Worm (Caenorhabditis elegans): ENCODE results near the gene rpl-15.

rpl-15 gene

DNA sequence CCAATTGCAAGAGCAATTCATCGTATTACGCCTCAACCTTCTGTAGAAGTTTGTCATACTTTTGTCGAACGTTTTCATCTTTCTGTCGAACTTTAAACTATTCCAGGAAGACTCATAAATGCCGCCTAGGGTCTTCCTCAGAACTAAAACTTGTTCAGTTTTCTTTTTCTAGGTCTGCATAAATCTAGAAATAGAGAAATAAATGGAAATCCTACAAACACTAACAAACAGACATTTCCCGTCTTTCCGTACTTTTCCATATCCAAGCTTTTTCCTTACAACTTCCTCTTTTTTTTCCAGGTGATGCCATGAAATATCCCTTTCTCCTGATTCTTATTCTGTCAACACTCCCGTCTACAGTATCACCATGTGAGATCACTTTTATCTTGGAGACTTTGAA lies 29.8 kb upstream of the rpl-15 start, which contains the start of gene cutl-28:
cutl-28 (plus strand) TSS at position 301 of the 400 bp plus-strand sequence.
- TF ChIP-seq ceh-43 (GFP tag; optimal IDR thresholded peaks at IDR 0.05) (no peak), tbx-8 (GFP tag; optimal IDR thresholded peaks at IDR 0.05) (no peak), mab-5 (tag; optimal IDR thresholded peaks at IDR 0.05) (no peak), sem-2 (GFP tag; optimal IDR thresholded peaks at IDR 0.05) (no peak), ham-2 (GFP tag; optimal IDR thresholded peaks at IDR 0.05) (no peak), nhr-76 (tag; optimal IDR thresholded peaks at IDR 0.05) (no peak), lin-32 (GFP tag; optimal IDR thresholded peaks at IDR 0.05) (no peak), elt-3 (tag; optimal IDR thresholded peaks at IDR 0.05) (no peak), pha-4 (tag; optimal IDR thresholded peaks at IDR 0.05) (no peak), unc-120 (tag; optimal IDR thresholded peaks at IDR 0.05; ENCODE audit: poor library complexity, severe bottlenecking) (no peak), nhr-12 (tag; optimal IDR thresholded peaks at IDR 0.05) (no peak), elt-1 (tag; optimal IDR thresholded peaks at IDR 0.05; ENCODE audit: borderline replicate concordance, insufficient read depth) (no peak), nhr-28 (tag; optimal IDR thresholded peaks at IDR 0.05) (no peak), unc-39 (tag; optimal IDR thresholded peaks at IDR 0.05) (no peak), unc-62 (GFP tag; optimal IDR thresholded peaks at IDR 0.05) (no peak)

DNA sequence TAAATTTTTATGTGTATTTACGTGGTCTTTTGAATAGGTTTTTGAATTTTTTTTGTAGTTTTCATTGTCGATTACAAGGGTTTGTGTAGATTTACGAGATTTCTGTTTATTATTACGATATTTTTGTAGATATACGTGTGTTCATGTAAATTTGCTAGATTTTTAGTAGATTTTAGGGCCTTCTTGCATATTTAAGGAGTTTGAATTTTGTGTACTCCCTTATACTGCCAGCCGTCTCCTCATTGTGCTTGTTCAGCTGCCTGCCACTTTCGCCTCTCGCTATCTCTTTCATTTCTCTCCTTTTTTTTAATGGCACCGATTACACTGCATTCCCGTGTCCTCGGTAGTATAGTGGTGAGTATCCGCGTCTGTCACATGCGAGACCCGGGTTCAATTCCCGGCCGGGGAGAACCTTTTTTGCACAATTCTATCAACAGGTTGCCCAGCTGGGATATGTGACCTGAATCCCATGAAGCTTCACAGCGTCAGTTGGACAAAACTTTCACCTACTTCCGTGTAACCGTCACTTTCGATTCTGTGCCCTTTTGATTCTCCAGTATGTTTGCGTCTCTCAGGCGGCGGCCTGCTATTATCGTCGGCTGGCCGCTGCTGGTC lies 28.5 kb upstream of the rpl-15 start:
- TF ChIP-seq ztf-11 (tag; optimal IDR thresholded peaks at IDR 0.05): no peak
- peak; percentile 48 for TF ChIP-seq lin-32 (GFP tag; optimal IDR thresholded peaks at IDR 0.05)
- no peak for TF ChIP-seq nhr-76 (tag; optimal IDR thresholded peaks at IDR 0.05)
- TF ChIP-seq flh-1 (GFP tag; optimal IDR thresholded peaks at IDR 0.05): peak; percentile 66
- peak; percentile 81 for TF ChIP-seq drap-1 (GFP tag; optimal IDR thresholded peaks at IDR 0.05)
- no peak for TF ChIP-seq elt-1 (tag; optimal IDR thresholded peaks at IDR 0.05; ENCODE audit: borderline replicate concordance, insufficient read depth)
- peak; percentile 73 for TF ChIP-seq sem-2 (GFP tag; optimal IDR thresholded peaks at IDR 0.05)
- TF ChIP-seq lin-13 (tag; optimal IDR thresholded peaks at IDR 0.05): no peak
- TF ChIP-seq ceh-43 (GFP tag; optimal IDR thresholded peaks at IDR 0.05): peak; percentile 76
- peak; percentile 89 for TF ChIP-seq blmp-1 (tag; optimal IDR thresholded peaks at IDR 0.05)
- TF ChIP-seq elt-3 (tag; optimal IDR thresholded peaks at IDR 0.05): no peak
- TF ChIP-seq hlh-1 (tag; optimal IDR thresholded peaks at IDR 0.05): peak; percentile 0
- TF ChIP-seq snpc-4 (tag; optimal IDR thresholded peaks at IDR 0.05): no peak
- TF ChIP-seq lsy-2 (tag; optimal IDR thresholded peaks at IDR 0.05): peak; percentile 8
- TF ChIP-seq ceh-39 (tag; optimal IDR thresholded peaks at IDR 0.05): no peak
- peak; percentile 60 for TF ChIP-seq bed-3 (GFP tag; optimal IDR thresholded peaks at IDR 0.05)
- TF ChIP-seq nhr-237 (tag; optimal IDR thresholded peaks at IDR 0.05): no peak
- TF ChIP-seq nhr-28 (tag; optimal IDR thresholded peaks at IDR 0.05): no peak
- peak; percentile 79 for TF ChIP-seq ham-2 (GFP tag; optimal IDR thresholded peaks at IDR 0.05)
- peak; percentile 10 for TF ChIP-seq tbx-8 (GFP tag; optimal IDR thresholded peaks at IDR 0.05)
- no peak for TF ChIP-seq pha-4 (tag; optimal IDR thresholded peaks at IDR 0.05)
- TF ChIP-seq nhr-12 (tag; optimal IDR thresholded peaks at IDR 0.05): no peak
- TF ChIP-seq unc-120 (tag; optimal IDR thresholded peaks at IDR 0.05; ENCODE audit: poor library complexity, severe bottlenecking): peak; percentile 89
- no peak for TF ChIP-seq mab-5 (tag; optimal IDR thresholded peaks at IDR 0.05)
- no peak for TF ChIP-seq unc-39 (tag; optimal IDR thresholded peaks at IDR 0.05)
- TF ChIP-seq cnd-1 (tag; optimal IDR thresholded peaks at IDR 0.05): peak; percentile 88
- peak; percentile 91 for TF ChIP-seq sptf-1 (tag; optimal IDR thresholded peaks at IDR 0.05)
- peak; percentile 25 for TF ChIP-seq unc-62 (GFP tag; optimal IDR thresholded peaks at IDR 0.05)
- TF ChIP-seq mls-2 (tag; optimal IDR thresholded peaks at IDR 0.05): peak; percentile 88
- peak; percentile 11 for TF ChIP-seq ces-1 (GFP tag; optimal IDR thresholded peaks at IDR 0.05)
- TF ChIP-seq nhr-2 (tag; optimal IDR thresholded peaks at IDR 0.05): no peak
- no peak for TF ChIP-seq zip-8 (tag; optimal IDR thresholded peaks at IDR 0.05)
- peak; percentile 84 for TF ChIP-seq M03D4.4 (tag; optimal IDR thresholded peaks at IDR 0.05)
- TF ChIP-seq ceh-83 (GFP tag; optimal IDR thresholded peaks at IDR 0.05): peak; percentile 89
- TF ChIP-seq mep-1 (tag; optimal IDR thresholded peaks at IDR 0.05): peak; percentile 50

DNA sequence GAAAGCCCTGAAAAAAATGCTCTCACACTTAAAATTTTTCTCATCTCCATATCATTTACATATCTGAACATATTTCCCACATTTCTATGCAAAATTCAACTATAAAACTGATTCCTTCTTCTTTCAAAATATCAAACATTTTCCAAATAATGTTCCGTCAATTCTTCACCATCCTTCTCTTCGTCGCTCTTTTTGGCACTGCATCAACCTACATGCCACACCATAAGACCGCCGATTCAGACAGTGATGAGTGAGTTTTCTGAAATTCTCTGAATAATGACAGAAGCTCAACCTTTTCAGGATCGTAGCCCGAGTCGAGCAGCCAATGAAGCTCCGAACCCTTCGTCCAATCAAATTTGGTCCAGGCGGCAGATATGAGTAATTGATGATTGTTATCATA lies 21.9 kb upstream of the rpl-15 start, which contains the start of gene K11H12.5:
K11H12.5 (plus strand) TSS at position 301 of the 400 bp plus-strand sequence.
- TF ChIP-seq unc-39 (tag; optimal IDR thresholded peaks at IDR 0.05) (no peak), mep-1 (tag; optimal IDR thresholded peaks at IDR 0.05) (no peak), unc-120 (tag; optimal IDR thresholded peaks at IDR 0.05; ENCODE audit: poor library complexity, severe bottlenecking) (no peak), bed-3 (GFP tag; optimal IDR thresholded peaks at IDR 0.05) (no peak), flh-1 (GFP tag; optimal IDR thresholded peaks at IDR 0.05) (no peak), nhr-237 (tag; optimal IDR thresholded peaks at IDR 0.05) (no peak), ztf-11 (tag; optimal IDR thresholded peaks at IDR 0.05) (no peak), blmp-1 (tag; optimal IDR thresholded peaks at IDR 0.05) (no peak), M03D4.4 (tag; optimal IDR thresholded peaks at IDR 0.05) (no peak), hlh-1 (tag; optimal IDR thresholded peaks at IDR 0.05) (no peak), sptf-1 (tag; optimal IDR thresholded peaks at IDR 0.05) (no peak), nhr-2 (tag; optimal IDR thresholded peaks at IDR 0.05) (no peak), drap-1 (GFP tag; optimal IDR thresholded peaks at IDR 0.05) (no peak), ces-1 (GFP tag; optimal IDR thresholded peaks at IDR 0.05) (no peak), lin-13 (tag; optimal IDR thresholded peaks at IDR 0.05) (no peak), elt-3 (tag; optimal IDR thresholded peaks at IDR 0.05) (no peak), ceh-39 (tag; optimal IDR thresholded peaks at IDR 0.05) (no peak), zip-8 (tag; optimal IDR thresholded peaks at IDR 0.05) (no peak)

All from whole organism, mixed stage, embryonic.